Fruit fly (Drosophila melanogaster): ENCODE data around the gene CG31223.

- TF ChIP-seq Myc (optimal IDR thresholded peaks at IDR 0.05) (no peak), h (optimal IDR thresholded peaks at IDR 0.05) (no peak), psq (optimal IDR thresholded peaks at IDR 0.05) (no peak), ttk (optimal IDR thresholded peaks at IDR 0.05) (no peak)
Measured at dm6 chr3R:20790437-20790836, 40.5 kb upstream of the CG31223 start.

Data from Kc167 (cell line).